Worm (Caenorhabditis elegans) whole organism, L4 larva: ENCODE measurements around the gene col-73.
A peak's percentile ranks its signal among the peaks of the same experiment; 100 is the strongest.

Experiments
- F10B5.3 ChIP-seq: sonication (generic microtip); optimal IDR thresholded peaks from 2 replicates; lab custom pipeline; 2016; ENCODE audit warnings: mild to moderate bottlenecking, missing genetic modification characterization, missing compliant biosample characterization
- F26F4.8 ChIP-seq: fragments of 200-800 bp; sonication (Bioruptor generic); conservative IDR thresholded peaks from 2 replicates; pipeline ENCODE4 v1.3.6; 2022; ENCODE audit warnings: missing genetic modification characterization, missing compliant biosample characterization
- F44E2.7 ChIP-seq: fragments of 200-800 bp; sonication (Bioruptor generic); IDR thresholded peaks from 2 replicates; pipeline ENCODE4 v2.1.2; 2022; ENCODE audit warnings: missing genetic modification characterization, missing compliant biosample characterization
- Y48G9A.11 ChIP-seq: fragments of 200-800 bp; sonication (Bioruptor generic); IDR thresholded peaks from 2 replicates; pipeline ENCODE4 v1.3.6; 2022; ENCODE audit warnings: missing genetic modification reagents, missing genetic modification characterization, missing compliant biosample characterization
- ama-1 ChIP-seq: fragments of 150-350 bp; optimal IDR thresholded peaks from 2 replicates; lab custom pipeline; 2014; ENCODE audit warnings: inconsistent platforms, mixed read lengths
- ceh-20 ChIP-seq: fragments of 200-800 bp; sonication (Bioruptor generic); IDR thresholded peaks from 2 replicates; pipeline ENCODE4 v1.3.6; 2022; ENCODE audit warnings: missing genetic modification reagents, missing genetic modification characterization, missing compliant biosample characterization
- ceh-62 ChIP-seq: sonication (generic microtip); optimal IDR thresholded peaks from 2 replicates; lab custom pipeline; 2017; ENCODE audit warnings: missing biosample characterization, missing genetic modification characterization
- daf-12 ChIP-seq: fragments of 150-350 bp; optimal IDR thresholded peaks from 2 replicates; lab custom pipeline; 2014; ENCODE audit warnings: missing biosample characterization, missing genetic modification reagents, missing genetic modification characterization
- daf-16 ChIP-seq, 3 experiments: sonication (generic microtip); optimal IDR thresholded peaks; 2 replicates each; lab custom pipeline; 2016 to 2017; ENCODE audit warnings: missing genetic modification characterization in 3 of 3, missing genetic modification reagents in 3 of 3, mild to moderate bottlenecking in 2 of 3, missing compliant biosample characterization in 2 of 3, missing biosample characterization in 1 of 3, moderate library complexity in 1 of 3
- daf-19 ChIP-seq: fragments of 200-800 bp; sonication (Bioruptor generic); conservative IDR thresholded peaks from 2 replicates; pipeline ENCODE4 v1.3.6; 2022; ENCODE audit warnings: missing genetic modification characterization, missing compliant biosample characterization
- dmd-6 ChIP-seq: fragments of 200-800 bp; sonication (Bioruptor generic); IDR thresholded peaks from 2 replicates; pipeline ENCODE4 v1.3.6; 2022; ENCODE audit warnings: missing genetic modification reagents, missing genetic modification characterization, missing compliant biosample characterization
- dve-1 ChIP-seq: sonication (generic microtip); optimal IDR thresholded peaks from 2 replicates; lab custom pipeline; 2017; ENCODE audit warnings: antibody characterized with exemption, mild to moderate bottlenecking, missing genetic modification characterization, missing compliant biosample characterization; ENCODE audit not compliant: insufficient read depth
- fos-1 ChIP-seq: fragments of 150-350 bp; optimal IDR thresholded peaks from 2 replicates; lab custom pipeline; 2014; ENCODE audit warnings: missing biosample characterization, missing genetic modification characterization
- hif-1 ChIP-seq, 2 experiments: sonication (generic microtip); optimal IDR thresholded peaks; 2 replicates each; lab custom pipeline; 2016 to 2017; ENCODE audit warnings: missing compliant biosample characterization in 2 of 2, missing genetic modification characterization in 2 of 2, missing genetic modification reagents in 2 of 2, missing genotype in 2 of 2, mild to moderate bottlenecking in 1 of 2
- hlh-11 ChIP-seq: fragments of 200-800 bp; sonication (Bioruptor generic); optimal IDR thresholded peaks from 2 replicates; lab custom pipeline; 2018; ENCODE audit warnings: mild to moderate bottlenecking, missing genetic modification characterization, missing compliant biosample characterization
- hlh-30 ChIP-seq: sonication (generic microtip); optimal IDR thresholded peaks from 2 replicates; lab custom pipeline; 2017; ENCODE audit warnings: antibody characterized with exemption, mild to moderate bottlenecking, missing genetic modification characterization, missing compliant biosample characterization; ENCODE audit not compliant: insufficient read depth
- hmg-1.1 ChIP-seq: fragments of 200-800 bp; sonication (Bioruptor generic); IDR thresholded peaks from 2 replicates; pipeline ENCODE4 v1.3.6; 2022; ENCODE audit warnings: missing genetic modification reagents, missing genetic modification characterization, missing compliant biosample characterization
- lin-38 ChIP-seq: fragments of 200-800 bp; sonication (Bioruptor generic); IDR thresholded peaks from 2 replicates; pipeline ENCODE4 v1.3.6; 2022; ENCODE audit warnings: missing genetic modification reagents, missing genetic modification characterization, missing compliant biosample characterization
- lin-39 ChIP-seq: fragments of 150-350 bp; optimal IDR thresholded peaks from 2 replicates; lab custom pipeline; 2014; ENCODE audit warnings: missing biosample characterization, missing genetic modification reagents, missing genetic modification characterization
- lsy-2 ChIP-seq, 2 experiments: fragments of 150-350 bp in 1 of 2; sonication (generic microtip) in 1 of 2; optimal IDR thresholded peaks; 2 replicates each; lab custom pipeline; 2014 to 2017; ENCODE audit warnings: missing biosample characterization in 2 of 2, missing genetic modification characterization in 2 of 2
- madf-5 ChIP-seq, 2 experiments: fragments of 200-800 bp; sonication (Bioruptor generic); IDR thresholded peaks; 2 replicates each; pipeline ENCODE4 v1.3.6; 2022; ENCODE audit warnings: missing compliant biosample characterization in 2 of 2, missing genetic modification characterization in 2 of 2
- mep-1 ChIP-seq: fragments of 150-350 bp; sonication (generic microtip); optimal IDR thresholded peaks from 3 replicates; lab custom pipeline; 2014; ENCODE audit warnings: missing biosample characterization, missing genetic modification characterization
- mxl-3 ChIP-seq: fragments of 200-800 bp; sonication (Bioruptor generic); optimal IDR thresholded peaks from 2 replicates; lab custom pipeline; 2018; ENCODE audit warnings: mild to moderate bottlenecking, missing genetic modification characterization, missing compliant biosample characterization
- nhr-11 ChIP-seq: fragments of 150-350 bp; optimal IDR thresholded peaks from 2 replicates; lab custom pipeline; 2014; ENCODE audit warnings: missing biosample characterization, missing genetic modification characterization
- nhr-111 ChIP-seq: fragments of 200-800 bp; sonication (Bioruptor generic); optimal IDR thresholded peaks from 2 replicates; lab custom pipeline; 2018; ENCODE audit warnings: mild to moderate bottlenecking, missing genetic modification characterization, missing compliant biosample characterization
- nhr-237 ChIP-seq: sonication (generic microtip); optimal IDR thresholded peaks from 2 replicates; lab custom pipeline; 2017; ENCODE audit warnings: missing biosample characterization, missing genetic modification characterization
- nhr-25 ChIP-seq: sonication (generic microtip); optimal IDR thresholded peaks from 2 replicates; lab custom pipeline; 2017; ENCODE audit warnings: missing genetic modification characterization, mild to moderate bottlenecking, missing compliant biosample characterization, antibody characterized with exemption, moderate library complexity, borderline replicate concordance; ENCODE audit not compliant: insufficient read depth
- nhr-28 ChIP-seq: fragments of 150-350 bp; optimal IDR thresholded peaks from 2 replicates; lab custom pipeline; 2014; ENCODE audit warnings: missing biosample characterization, missing genetic modification characterization
- nhr-48 ChIP-seq: sonication (generic microtip); optimal IDR thresholded peaks from 2 replicates; lab custom pipeline; 2016; ENCODE audit warnings: mild to moderate bottlenecking, missing genetic modification characterization, missing compliant biosample characterization
- nhr-6 ChIP-seq: fragments of 150-350 bp; optimal IDR thresholded peaks from 2 replicates; lab custom pipeline; 2014; ENCODE audit warnings: missing biosample characterization, missing genetic modification characterization
- pha-4 ChIP-seq, 2 experiments: fragments of 150-350 bp in 1 of 2; fragments of 200-800 bp in 1 of 2; sonication (Bioruptor generic) in 1 of 2; IDR thresholded peaks in 1 of 2; optimal IDR thresholded peaks in 1 of 2; 2 replicates each; pipeline versions ENCODE4 v1.3.6 to Lab custom; 2014 to 2022; ENCODE audit warnings: missing genetic modification characterization in 2 of 2, missing genetic modification reagents in 2 of 2, missing biosample characterization in 1 of 2, missing compliant biosample characterization in 1 of 2
- php-3 ChIP-seq: fragments of 200-800 bp; sonication (Bioruptor generic); IDR thresholded peaks from 2 replicates; pipeline ENCODE4 v1.3.6; 2022; ENCODE audit warnings: missing genetic modification reagents, missing genetic modification characterization, missing compliant biosample characterization
- tra-1 ChIP-seq: fragments of 200-800 bp; sonication (Bioruptor generic); IDR thresholded peaks from 2 replicates; pipeline ENCODE4 v1.3.6; 2022; ENCODE audit warnings: missing genetic modification reagents, missing genetic modification characterization, missing compliant biosample characterization
- unc-130 ChIP-seq: sonication (generic microtip); optimal IDR thresholded peaks from 2 replicates; lab custom pipeline; 2016; ENCODE audit warnings: missing genetic modification reagents, missing genetic modification characterization, missing compliant biosample characterization
- unc-39 ChIP-seq: sonication (generic microtip); optimal IDR thresholded peaks from 2 replicates; lab custom pipeline; 2017; ENCODE audit warnings: missing biosample characterization, missing genetic modification characterization
- unc-62 ChIP-seq, 3 experiments: fragments of 150-350 bp in 1 of 3; sonication (generic microtip); optimal IDR thresholded peaks in 2 of 3; peaks in 1 of 3; 1 replicate in 1 of 3; 2 replicates in 2 of 3; lab custom pipeline; 2014 to 2017; ENCODE audit warnings: missing biosample characterization in 3 of 3, missing genetic modification characterization in 3 of 3, missing genetic modification reagents in 3 of 3, missing genotype in 1 of 3
- vab-7 ChIP-seq: fragments of 200-800 bp; sonication (Bioruptor generic); IDR thresholded peaks from 2 replicates; pipeline ENCODE4 v1.3.6; 2022; ENCODE audit warnings: missing genetic modification reagents, missing genetic modification characterization, missing compliant biosample characterization
- zfp-3 ChIP-seq: fragments of 200-800 bp; sonication (Bioruptor generic); conservative IDR thresholded peaks from 2 replicates; pipeline ENCODE4 v1.3.6; 2022; ENCODE audit warnings: missing genetic modification reagents, missing genetic modification characterization, missing compliant biosample characterization
- ztf-11 ChIP-seq: fragments of 150-350 bp; optimal IDR thresholded peaks from 2 replicates; lab custom pipeline; 2014; ENCODE audit warnings: missing biosample characterization, missing genetic modification characterization

col-73 gene

ce11 chrII:4891012-4891775 lies 18.3 kb upstream of the col-73 start, which contains the start of gene gst-9 (continued):
- TF ChIP-seq daf-12 (tag; lab: Kevin White, UChicago) (no peak), Y48G9A.11 (GFP tag; lab: Robert Waterston, UW) (no peak), ztf-11 (tag; lab: Kevin White, UChicago) (no peak), ama-1 (lab: Kevin White, UChicago) (peak; percentile 69), fos-1 (no peak), nhr-111 (GFP tag; lab: Kevin White, UChicago) (no peak), hlh-30 (tag; lab: Kevin White, UChicago) (peak; percentile 10), nhr-237 (tag; lab: Kevin White, UChicago) (no peak), pha-4 (GFP tag; IDR thresholded peaks at IDR 0.05; lab: Robert Waterston, UW) (0 out of 2 replicates have a peak, but pooled peaks have one; percentile 52), pha-4 (tag; optimal IDR thresholded peaks at IDR 0.05; lab: Kevin White, UChicago) (no peak), unc-62 (GFP tag; optimal IDR thresholded peaks at IDR 0.05 in 1 of 2; lab: Kevin White, UChicago) (peak in 1 of 2 experiments; percentile 84), unc-62 (tag; optimal IDR thresholded peaks at IDR 0.05; lab: Kevin White, UChicago) (no peak), ceh-62 (tag; lab: Kevin White, UChicago) (no peak), php-3 (0 out of 2 replicates have a peak, but pooled peaks have one; percentile 45), nhr-11 (tag; lab: Kevin White, UChicago) (no peak), nhr-48 (no peak), zfp-3 (peak; percentile 92), lin-39 (tag; lab: Kevin White, UChicago) (no peak), F44E2.7 (GFP tag; lab: Robert Waterston, UW) (no peak), daf-19 (GFP tag; lab: Robert Waterston, UW) (no peak), F10B5.3 (tag; lab: Kevin White, UChicago) (no peak)

- TF ChIP-seq lsy-2 (tag; optimal IDR thresholded peaks at IDR 0.05; lab: Kevin White, UChicago) (peak in 1 of 2 experiments; percentile 44), tra-1 (0 out of 2 replicates have a peak, but pooled peaks have one; percentile 29), nhr-6 (tag; lab: Kevin White, UChicago) (no peak), unc-130 (GFP tag; lab: Kevin White, UChicago) (no peak), mxl-3 (GFP tag; lab: Kevin White, UChicago) (no peak), hmg-1.1 (GFP tag; lab: Robert Waterston, UW) (peak; percentile 57; the same call in 1 of the 2 replicates), nhr-28 (tag; lab: Kevin White, UChicago) (peak; percentile 97), ama-1 (lab: Kevin White, UChicago) (peak; percentile 56), F26F4.8 (GFP tag; lab: Robert Waterston, UW) (no peak), madf-5 (GFP tag; IDR thresholded peaks at IDR 0.05; lab: Robert Waterston, UW) (no peak), dmd-6 (no peak), nhr-25 (no peak), nhr-11 (tag; lab: Kevin White, UChicago) (peak; percentile 61), pha-4 (GFP tag; IDR thresholded peaks at IDR 0.05; lab: Robert Waterston, UW) (0 out of 2 replicates have a peak, but pooled peaks have one; percentile 11), pha-4 (tag; optimal IDR thresholded peaks at IDR 0.05; lab: Kevin White, UChicago) (no peak), dve-1 (tag; lab: Kevin White, UChicago) (peak; percentile 4), unc-39 (tag; lab: Kevin White, UChicago) (no peak), F10B5.3 (tag; lab: Kevin White, UChicago) (no peak), vab-7 (GFP tag; lab: Robert Waterston, UW) (no peak), lin-38 (GFP tag; lab: Robert Waterston, UW) (no peak), mep-1 (tag; lab: Kevin White, UChicago) (peak; percentile 9), daf-16 (GFP tag; optimal IDR thresholded peaks at IDR 0.05; lab: Kevin White, UChicago) (peak in 1 of 2 experiments; percentile 64), daf-16 (tag; optimal IDR thresholded peaks at IDR 0.05; lab: Kevin White, UChicago) (peak; percentile 43), ceh-20 (GFP tag; lab: Robert Waterston, UW) (0 out of 2 replicates have a peak, but pooled peaks have one; percentile 14), hlh-11 (tag; lab: Kevin White, UChicago) (peak; percentile 72), hif-1 (tag; optimal IDR thresholded peaks at IDR 0.05; lab: Kevin White, UChicago) (peak in 1 of 2 experiments; percentile 72)
- TF ChIP-seq, all 104 proteins: peak for 13
Observed at ce11 chrII:4888527-4889487, 15.9 kb upstream of the col-73 start, which contains the start of gene pgm-1. pgm-1 (plus strand) TSS chrII:4889437.
